Fruit fly (Drosophila melanogaster) whole organism, embryonic: Measurements from ENCODE around the gene CG43090.

ENCODE experiments used
- CG1024 ChIP-seq: fragments of 200-800 bp; sonication (Bioruptor generic); IDR thresholded peaks from 2 replicates; pipeline ENCODE4 v1.3.6; 2022; ENCODE audit warnings: missing biosample characterization, missing genetic modification characterization
- CG10565 ChIP-seq: fragments of 200-800 bp; sonication (Bioruptor generic); optimal IDR thresholded peaks from 3 replicates; lab custom pipeline; 2016; ENCODE audit warnings: missing biosample characterization, mild to moderate bottlenecking, missing genetic modification characterization
- CG1233 ChIP-seq: fragments of 200-800 bp; sonication (Bioruptor generic); optimal IDR thresholded peaks from 4 replicates; lab custom pipeline; 2018; ENCODE audit warnings: missing biosample characterization, mild to moderate bottlenecking, missing genetic modification characterization
- CG12769 ChIP-seq: fragments of 200-800 bp; sonication (Bioruptor generic); optimal IDR thresholded peaks from 2 replicates; lab custom pipeline; 2019; ENCODE audit warnings: missing biosample characterization, mild to moderate bottlenecking, missing genetic modification characterization, moderate library complexity
- CG14860 ChIP-seq: fragments of 200-800 bp; sonication (Bioruptor generic); IDR thresholded peaks from 3 replicates; pipeline ENCODE4 v1.3.6; 2022; ENCODE audit warnings: missing biosample characterization, missing genetic modification characterization; ENCODE audit not compliant: partially characterized antibody
- CG1603 ChIP-seq: fragments of 200-800 bp; sonication (Bioruptor generic); optimal IDR thresholded peaks from 2 replicates; lab custom pipeline; 2019; ENCODE audit warnings: missing biosample characterization, mild to moderate bottlenecking, missing genetic modification characterization, moderate library complexity
- CG16813 ChIP-seq: fragments of 200-800 bp; sonication (Bioruptor generic); IDR thresholded peaks from 3 replicates; pipeline ENCODE4 v1.3.6; 2022; ENCODE audit warnings: missing biosample characterization, missing genetic modification characterization; ENCODE audit not compliant: partially characterized antibody
- CG17328 ChIP-seq: fragments of 200-800 bp; sonication (Bioruptor generic); IDR thresholded peaks from 2 replicates; pipeline ENCODE4 v1.3.6; 2022; ENCODE audit warnings: missing biosample characterization, missing genetic modification characterization
- CG18599 ChIP-seq: fragments of 200-800 bp; sonication (Bioruptor generic); optimal IDR thresholded peaks from 3 replicates; lab custom pipeline; 2017; ENCODE audit warnings: missing biosample characterization, missing genetic modification characterization, mild to moderate bottlenecking, moderate library complexity, missing genetic modification reagents
- CG33557 ChIP-seq: fragments of 200-800 bp; sonication (Bioruptor generic); optimal IDR thresholded peaks from 2 replicates; lab custom pipeline; 2019; ENCODE audit warnings: missing biosample characterization, mild to moderate bottlenecking, missing genetic modification characterization, moderate library complexity
- CG43689 ChIP-seq: fragments of 200-800 bp; sonication (Bioruptor generic); IDR thresholded peaks from 2 replicates; pipeline ENCODE4 v1.3.6; 2022; ENCODE audit warnings: missing biosample characterization, missing genetic modification characterization
- CG6654 ChIP-seq: fragments of 200-800 bp; sonication (Bioruptor generic); optimal IDR thresholded peaks from 2 replicates; lab custom pipeline; 2017; ENCODE audit warnings: missing biosample characterization, mild to moderate bottlenecking, missing genetic modification characterization
- CG7357 ChIP-seq: fragments of 200-800 bp; sonication (Bioruptor generic); IDR thresholded peaks from 3 replicates; pipeline ENCODE4 v1.3.6; 2022; ENCODE audit warnings: missing biosample characterization, missing genetic modification characterization
- CG8089 ChIP-seq: fragments of 200-800 bp; sonication (Bioruptor generic); optimal IDR thresholded peaks from 3 replicates; lab custom pipeline; 2016; ENCODE audit warnings: missing biosample characterization, missing genetic modification characterization
- CG8281 ChIP-seq: fragments of 200-800 bp; sonication (Bioruptor generic); optimal IDR thresholded peaks from 2 replicates; lab custom pipeline; 2018; ENCODE audit warnings: missing biosample characterization, mild to moderate bottlenecking, missing genetic modification characterization, moderate library complexity
- CG8765 ChIP-seq: fragments of 200-800 bp; sonication (Bioruptor generic); IDR thresholded peaks from 2 replicates; pipeline ENCODE4 v1.3.6; 2022; ENCODE audit warnings: missing biosample characterization, missing genetic modification characterization
- CrebB ChIP-seq: fragments of 200-800 bp; sonication (Bioruptor generic); optimal IDR thresholded peaks from 3 replicates; lab custom pipeline; 2018; ENCODE audit warnings: missing biosample characterization, mild to moderate bottlenecking, missing genetic modification characterization
- D ChIP-seq, 2 experiments: fragments of 200-800 bp in 1 of 2; fragments of >200 bp in 1 of 2; sonication (Bioruptor generic) in 1 of 2; optimal IDR thresholded peaks; 2 replicates in 1 of 2; 3 replicates in 1 of 2; lab custom pipeline; 2017; ENCODE audit warnings: mild to moderate bottlenecking in 1 of 2, missing biosample characterization in 1 of 2, missing genetic modification characterization in 1 of 2, missing genetic modification reagents in 1 of 2
- Doc3 ChIP-seq: fragments of 200-800 bp; sonication (Bioruptor generic); IDR thresholded peaks from 3 replicates; pipeline ENCODE4 v1.3.6; 2022; ENCODE audit warnings: missing biosample characterization, missing genetic modification characterization; ENCODE audit not compliant: partially characterized antibody
- HHEX ChIP-seq: fragments of 200-800 bp; sonication (Bioruptor generic); optimal IDR thresholded peaks from 3 replicates; lab custom pipeline; 2017; ENCODE audit warnings: missing biosample characterization, mild to moderate bottlenecking, missing genetic modification characterization, missing genetic modification reagents
- Hr51 ChIP-seq, 2 experiments: fragments of 200-800 bp; sonication (Bioruptor generic); optimal IDR thresholded peaks; 2 replicates in 1 of 2; 3 replicates in 1 of 2; lab custom pipeline; 2016 to 2018; ENCODE audit warnings: missing biosample characterization in 2 of 2, missing genetic modification characterization in 2 of 2, mild to moderate bottlenecking in 1 of 2, moderate library complexity in 1 of 2
- Meics ChIP-seq: fragments of 200-800 bp; sonication (Bioruptor generic); optimal IDR thresholded peaks from 2 replicates; lab custom pipeline; 2017; ENCODE audit warnings: missing biosample characterization, mild to moderate bottlenecking, missing genetic modification characterization
- Sox102F ChIP-seq: fragments of 200-800 bp; sonication (Bioruptor generic); optimal IDR thresholded peaks from 2 replicates; lab custom pipeline; 2018; ENCODE audit warnings: missing biosample characterization, mild to moderate bottlenecking, missing genetic modification characterization, moderate library complexity
- Ssrp ChIP-seq: fragments of 200-800 bp; sonication (Bioruptor generic); optimal IDR thresholded peaks from 2 replicates; lab custom pipeline; 2018; ENCODE audit warnings: missing biosample characterization, mild to moderate bottlenecking, missing genetic modification characterization, moderate library complexity
- Stat92E ChIP-seq, 3 experiments: fragments of >200 bp in 2 of 3; fragments of 200-800 bp in 1 of 3; sonication (Bioruptor generic) in 1 of 3; optimal IDR thresholded peaks; 2 replicates each; lab custom pipeline; 2017 to 2019; ENCODE audit warnings: missing biosample characterization in 3 of 3, missing genetic modification characterization in 3 of 3, mild to moderate bottlenecking in 1 of 3, moderate library complexity in 1 of 3
- TFAM ChIP-seq: fragments of 200-800 bp; sonication (Bioruptor generic); optimal IDR thresholded peaks from 2 replicates; lab custom pipeline; 2017; ENCODE audit warnings: missing biosample characterization, missing genetic modification characterization, inconsistent platforms
- Taf1 ChIP-seq: fragments of 200-800 bp; sonication (Bioruptor generic); IDR thresholded peaks from 2 replicates; pipeline ENCODE4 v1.3.6; 2022; ENCODE audit warnings: missing biosample characterization, missing genetic modification characterization
- aop ChIP-seq: fragments of 200-800 bp; sonication (Bioruptor generic); IDR thresholded peaks from 2 replicates; pipeline ENCODE4 v1.3.6; 2022; ENCODE audit warnings: missing biosample characterization, missing genetic modification characterization
- ash1 ChIP-seq: fragments of 200-800 bp; sonication (Bioruptor generic); optimal IDR thresholded peaks from 2 replicates; lab custom pipeline; 2018; ENCODE audit warnings: missing biosample characterization, mild to moderate bottlenecking, missing genetic modification characterization
- bowl ChIP-seq: fragments of 200-800 bp; sonication (Bioruptor generic); IDR thresholded peaks from 2 replicates; pipeline ENCODE4 v1.3.6; 2022; ENCODE audit warnings: missing biosample characterization, missing genetic modification characterization
- bsh ChIP-seq, 2 experiments: fragments of 200-800 bp; sonication (Bioruptor generic); optimal IDR thresholded peaks; 2 replicates each; lab custom pipeline; 2017 to 2018; ENCODE audit warnings: mild to moderate bottlenecking in 2 of 2, missing biosample characterization in 2 of 2, missing genetic modification characterization in 2 of 2, moderate library complexity in 1 of 2
- cg ChIP-seq: fragments of 200-800 bp; sonication (Bioruptor generic); optimal IDR thresholded peaks from 3 replicates; lab custom pipeline; 2019; ENCODE audit warnings: missing biosample characterization, mild to moderate bottlenecking, missing genetic modification characterization, moderate library complexity
- chif ChIP-seq, 2 experiments: fragments of 200-800 bp; sonication (Bioruptor generic); optimal IDR thresholded peaks; 3 replicates each; lab custom pipeline; 2016; ENCODE audit warnings: missing biosample characterization in 2 of 2, missing genetic modification characterization in 2 of 2
- corto ChIP-seq: fragments of 200-800 bp; sonication (Bioruptor generic); optimal IDR thresholded peaks from 2 replicates; lab custom pipeline; 2016; ENCODE audit warnings: missing biosample characterization, mild to moderate bottlenecking, missing genetic modification characterization, moderate library complexity
- en ChIP-seq: fragments of 200-800 bp; sonication (Bioruptor generic); optimal IDR thresholded peaks from 2 replicates; lab custom pipeline; 2016; ENCODE audit warnings: missing biosample characterization, missing genetic modification characterization
- hb ChIP-seq: fragments of 200-800 bp; sonication (Bioruptor generic); IDR thresholded peaks from 3 replicates; pipeline ENCODE4 v1.3.6; 2022; ENCODE audit warnings: missing biosample characterization, missing genetic modification characterization; ENCODE audit not compliant: partially characterized antibody
- luna ChIP-seq: fragments of 200-800 bp; sonication (Bioruptor generic); optimal IDR thresholded peaks from 2 replicates; lab custom pipeline; 2016; ENCODE audit warnings: missing biosample characterization, missing genetic modification characterization
- nom ChIP-seq: fragments of 200-800 bp; sonication (Bioruptor generic); optimal IDR thresholded peaks from 2 replicates; lab custom pipeline; 2017; ENCODE audit warnings: missing biosample characterization, missing genetic modification characterization, mild to moderate bottlenecking, moderate library complexity, missing genetic modification reagents
- prd ChIP-seq, 3 experiments: fragments of >200 bp in 2 of 3; fragments of 200-800 bp in 1 of 3; sonication (Bioruptor generic) in 1 of 3; optimal IDR thresholded peaks in 2 of 3; IDR thresholded peaks in 1 of 3; 2 replicates in 2 of 3; 3 replicates in 1 of 3; pipeline versions ENCODE4 v1.3.6 to Lab custom; 2017 to 2022; ENCODE audit warnings: missing biosample characterization in 1 of 3, missing genetic modification characterization in 1 of 3
- pzg ChIP-seq: fragments of 200-800 bp; sonication (Bioruptor generic); optimal IDR thresholded peaks from 3 replicates; lab custom pipeline; 2018; ENCODE audit warnings: missing biosample characterization, mild to moderate bottlenecking, missing genetic modification characterization, moderate library complexity
- schlank ChIP-seq: fragments of 200-800 bp; sonication (Bioruptor generic); optimal IDR thresholded peaks from 2 replicates; lab custom pipeline; 2018; ENCODE audit warnings: missing biosample characterization, mild to moderate bottlenecking, missing genetic modification characterization
- sim ChIP-seq: fragments of 200-800 bp; sonication (Bioruptor generic); IDR thresholded peaks from 2 replicates; pipeline ENCODE4 v1.3.6; 2022; ENCODE audit warnings: missing biosample characterization, missing genetic modification characterization
- slbo ChIP-seq: fragments of 200-800 bp; sonication (Bioruptor generic); IDR thresholded peaks from 2 replicates; pipeline ENCODE4 v1.3.6; 2022; ENCODE audit warnings: missing biosample characterization, missing genetic modification characterization
- sqz ChIP-seq: fragments of 200-800 bp; sonication (Bioruptor generic); optimal IDR thresholded peaks from 3 replicates; lab custom pipeline; 2018; ENCODE audit warnings: missing biosample characterization, mild to moderate bottlenecking, missing genetic modification characterization
- stwl ChIP-seq: fragments of 200-800 bp; sonication (Bioruptor generic); optimal IDR thresholded peaks from 3 replicates; lab custom pipeline; 2018; ENCODE audit warnings: missing biosample characterization, mild to moderate bottlenecking, missing genetic modification characterization, moderate library complexity
- tap ChIP-seq: fragments of 200-800 bp; optimal IDR thresholded peaks from 3 replicates; lab custom pipeline; 2019; ENCODE audit warnings: missing biosample characterization, mild to moderate bottlenecking, missing genetic modification characterization, moderate library complexity
- toy ChIP-seq: fragments of 200-800 bp; sonication (Bioruptor generic); IDR thresholded peaks from 2 replicates; pipeline ENCODE4 v1.3.6; 2022; ENCODE audit warnings: missing biosample characterization, missing genetic modification characterization

CG43090 gene

dm6 chrX:6193183-6193810, 6.4 kb downstream of the CG43090 start (continued):
- TF ChIP-seq Hr51 (GFP tag; optimal IDR thresholded peaks at IDR 0.05; lab: Kevin White, UChicago) (peak; percentile 36 to 89), CG16813 (GFP tag; lab: Robert Waterston, UW) (no peak), pzg (GFP tag; lab: Kevin White, UChicago) (no peak), CG18599 (GFP tag; lab: Kevin White, UChicago) (peak; percentile 95), CG1603 (tag; lab: Kevin White, UChicago) (no peak), D (optimal IDR thresholded peaks at IDR 0.05; lab: Kevin White, UChicago) (no peak), D (GFP tag; optimal IDR thresholded peaks at IDR 0.05; lab: Kevin White, UChicago) (peak; percentile 40), stwl (no peak), CG14860 (GFP tag; lab: Robert Waterston, UW) (no peak), CG12769 (tag; lab: Kevin White, UChicago) (no peak), Meics (GFP tag; lab: Kevin White, UChicago) (peak; percentile 87), CG1024 (GFP tag; lab: Robert Waterston, UW) (peak; percentile 67; the same call in 1 of the 2 replicates), CG1233 (GFP tag; lab: Kevin White, UChicago) (peak; percentile 60), HHEX (GFP tag; lab: Kevin White, UChicago) (peak; percentile 78), CG8089 (no peak), bowl (GFP tag; lab: Robert Waterston, UW) (peak; percentile 79; the same call in 1 of the 2 replicates), CrebB (tag; lab: Kevin White, UChicago) (peak; percentile 19), chif (GFP tag; optimal IDR thresholded peaks at IDR 0.05; lab: Kevin White, UChicago) (peak in 1 of 2 experiments; percentile 6), Doc3 (GFP tag; lab: Robert Waterston, UW) (no peak), schlank (peak; percentile 38), en (no peak), TFAM (GFP tag; lab: Kevin White, UChicago) (no peak), corto (no peak), Ssrp (tag; lab: Kevin White, UChicago) (peak; percentile 85), bsh (GFP tag; optimal IDR thresholded peaks at IDR 0.05; lab: Kevin White, UChicago) (no peak), hb (GFP tag; lab: Robert Waterston, UW) (no peak), sqz (GFP tag; lab: Kevin White, UChicago) (peak; percentile 1), CG8281 (tag; lab: Kevin White, UChicago) (peak; percentile 57), aop (no peak), cg (no peak), CG7357 (GFP tag; lab: Robert Waterston, UW) (peak; percentile 79), tap (tag; lab: Kevin White, UChicago) (peak; percentile 59), toy (GFP tag; lab: Robert Waterston, UW) (peak; percentile 76), Taf1 (peak; percentile 73), CG33557 (no peak), CG17328 (GFP tag; lab: Robert Waterston, UW) (peak; percentile 84), ash1 (GFP tag; lab: Kevin White, UChicago) (no peak), CG43689 (peak; percentile 72), Stat92E (GFP tag; optimal IDR thresholded peaks at IDR 0.05; lab: Kevin White, UChicago) (no peak), CG10565 (GFP tag; lab: Kevin White, UChicago) (no peak), CG8765 (GFP tag; lab: Robert Waterston, UW) (peak; percentile 34; the same call in 1 of the 2 replicates), prd (optimal IDR thresholded peaks at IDR 0.05; lab: Kevin White, UChicago) (no peak), prd (GFP tag; IDR thresholded peaks at IDR 0.05; lab: Robert Waterston, UW) (peak; percentile 87), nom (GFP tag; lab: Kevin White, UChicago) (no peak), slbo (GFP tag; lab: Robert Waterston, UW) (peak; percentile 93), Sox102F (peak; percentile 88), CG6654 (GFP tag; lab: Kevin White, UChicago) (peak; percentile 28), luna (GFP tag; lab: Kevin White, UChicago) (no peak), sim (GFP tag; lab: Robert Waterston, UW) (peak; percentile 38; the same call in 1 of the 2 replicates)
